Worm (Caenorhabditis elegans): ENCODE measurements around the gene T25B9.11.
A peak's percentile ranks its signal among the peaks of the same experiment; 100 is the strongest.

T25B9.11 gene

DNA sequence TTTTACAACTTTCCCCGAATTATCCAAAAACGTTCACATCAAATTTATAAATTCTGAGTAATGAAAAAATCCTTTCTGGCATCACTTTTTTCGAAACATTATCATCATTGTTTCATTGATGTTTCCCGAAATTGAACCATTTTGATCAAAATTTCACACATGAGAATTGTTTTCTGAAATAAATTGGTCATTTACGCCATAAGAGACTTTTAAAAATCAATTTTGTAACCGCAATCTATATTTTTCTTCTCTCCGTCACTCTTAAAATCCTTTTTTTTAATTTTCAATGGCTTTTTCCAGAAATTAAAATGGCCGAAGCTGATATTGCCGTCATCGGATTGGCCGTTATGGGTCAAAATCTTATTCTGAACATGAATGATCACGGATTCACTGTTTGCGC is 5.0 kb downstream of the T25B9.11 start, which contains the start of gene T25B9.9:
TSS of gene T25B9.9 (plus strand) at position 301 of the 400 bp plus-strand sequence.
- TF ChIP-seq lin-13 (GFP tag; optimal IDR thresholded peaks at IDR 0.05) (no peak), elt-3 (tag; optimal IDR thresholded peaks at IDR 0.05) (no peak), lin-39 (tag; optimal IDR thresholded peaks at IDR 0.05) (no peak), unc-39 (tag; optimal IDR thresholded peaks at IDR 0.05) (no peak), mdl-1 (tag; optimal IDR thresholded peaks at IDR 0.05) (no peak), F13H6.1 (tag; optimal IDR thresholded peaks at IDR 0.05) (no peak), nhr-129 (tag; optimal IDR thresholded peaks at IDR 0.05) (no peak), fos-1 (tag; optimal IDR thresholded peaks at IDR 0.05) (no peak), blmp-1 (tag; optimal IDR thresholded peaks at IDR 0.05; ENCODE audit: insufficient read depth) (no peak), nhr-77 (tag; optimal IDR thresholded peaks at IDR 0.05) (no peak), nhr-11 (tag; optimal IDR thresholded peaks at IDR 0.05) (no peak), lin-11 (tag; optimal IDR thresholded peaks at IDR 0.05) (no peak), ceh-16 (tag; optimal IDR thresholded peaks at IDR 0.05) (no peak), unc-62 (GFP tag; optimal IDR thresholded peaks at IDR 0.05) (no peak), sem-4 (tag; optimal IDR thresholded peaks at IDR 0.05) (no peak), C34F6.9 (tag; optimal IDR thresholded peaks at IDR 0.05) (no peak), mab-5 (tag; optimal IDR thresholded peaks at IDR 0.05) (no peak), skn-1 (tag; optimal IDR thresholded peaks at IDR 0.05) (no peak)

ce11 chrIV:10771296-10771695 is 7.0 kb downstream of the T25B9.11 start:
- no peak for TF ChIP-seq mbf-1 (tag; optimal IDR thresholded peaks at IDR 0.05)
- no peak for TF ChIP-seq ztf-1 (GFP tag; conservative IDR thresholded peaks at IDR 0.05)
- no peak for TF ChIP-seq lin-39 (tag; optimal IDR thresholded peaks at IDR 0.05)
- no peak for TF ChIP-seq ZK546.5 (tag; optimal IDR thresholded peaks at IDR 0.05)
- TF ChIP-seq fos-1 (tag; optimal IDR thresholded peaks at IDR 0.05) = no peak
- TF ChIP-seq nhr-10 (tag; optimal IDR thresholded peaks at IDR 0.05) = no peak
- TF ChIP-seq alr-1 (tag; optimal IDR thresholded peaks at IDR 0.05) = no peak

DNA sequence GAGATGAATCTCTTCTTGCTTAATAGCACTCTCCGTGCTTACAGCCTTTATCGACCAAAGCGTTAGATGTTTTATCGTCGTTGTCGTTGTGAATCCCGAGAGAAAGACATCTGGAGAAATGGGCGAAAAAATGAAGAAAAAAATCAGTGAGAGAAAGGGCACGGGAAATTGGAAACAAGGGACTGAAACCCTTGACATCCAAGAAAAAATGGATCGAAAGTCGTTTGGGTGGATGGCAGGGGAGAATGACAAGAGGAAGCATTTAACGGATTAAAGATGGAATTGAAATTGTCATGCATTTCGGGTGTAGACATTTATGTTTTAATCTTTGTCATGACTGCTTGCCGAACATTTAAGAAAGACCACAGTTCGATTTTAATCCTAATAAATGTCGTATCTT is 9.5 kb downstream of the T25B9.11 start, which contains the start of gene inpp-1:
TSS of gene inpp-1 (minus strand) at position 101 of the 400 bp plus-strand sequence.
- TF ChIP-seq mab-5 (tag; optimal IDR thresholded peaks at IDR 0.05) (no peak), nhr-21 (tag; optimal IDR thresholded peaks at IDR 0.05) (no peak), ceh-82 (tag; optimal IDR thresholded peaks at IDR 0.05) (no peak), F13H6.1 (tag; optimal IDR thresholded peaks at IDR 0.05) (no peak), lin-11 (tag; optimal IDR thresholded peaks at IDR 0.05) (no peak), zag-1 (tag; optimal IDR thresholded peaks at IDR 0.05) (no peak), ztf-11 (tag; optimal IDR thresholded peaks at IDR 0.05) (no peak), dmd-4 (tag; optimal IDR thresholded peaks at IDR 0.05) (no peak), elt-3 (tag; optimal IDR thresholded peaks at IDR 0.05) (no peak), elt-1 (tag; optimal IDR thresholded peaks at IDR 0.05) (no peak), alr-1 (tag; optimal IDR thresholded peaks at IDR 0.05) (no peak), ztf-4 (tag; optimal IDR thresholded peaks at IDR 0.05) (no peak), Y55F3AM.14 (GFP tag; optimal IDR thresholded peaks at IDR 0.05) (no peak), ZK546.5 (tag; optimal IDR thresholded peaks at IDR 0.05) (no peak)

- TF ChIP-seq blmp-1 (tag; optimal IDR thresholded peaks at IDR 0.05; ENCODE audit: insufficient read depth) (peak; percentile 77), sma-3 (GFP tag; optimal IDR thresholded peaks at IDR 0.05) (peak; percentile 73), lin-13 (GFP tag; optimal IDR thresholded peaks at IDR 0.05) (no peak), nhr-10 (tag; optimal IDR thresholded peaks at IDR 0.05) (no peak), nhr-21 (tag; optimal IDR thresholded peaks at IDR 0.05) (peak; percentile 2), nhr-25 (tag; optimal IDR thresholded peaks at IDR 0.05) (peak; percentile 48), sma-9 (GFP tag; optimal IDR thresholded peaks at IDR 0.05) (peak; percentile 74), sma-9 (tag; optimal IDR thresholded peaks at IDR 0.05) (no peak)
Measured at ce11 chrIV:10777076-10777475, 12.8 kb downstream of the T25B9.11 start.

DNA sequence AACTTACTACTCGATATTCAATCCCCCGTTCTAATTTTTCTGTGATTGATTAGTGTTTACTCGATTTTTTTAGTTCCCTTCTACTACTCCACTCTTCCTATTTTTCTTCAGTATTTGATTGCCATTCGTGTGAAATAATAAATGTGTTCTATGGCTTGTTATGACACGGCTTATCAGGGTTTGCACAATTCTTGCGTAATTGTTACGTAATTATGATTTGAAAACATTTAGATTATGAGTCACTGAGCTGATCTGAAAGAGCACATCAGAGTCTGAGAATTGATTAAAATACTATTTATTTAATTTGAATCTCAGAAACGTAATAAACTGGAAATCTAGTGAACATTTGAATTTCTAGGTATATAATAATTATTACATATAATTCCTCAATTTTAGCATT is 13.3 kb downstream of the T25B9.11 start:
- TF ChIP-seq unc-39 (tag; optimal IDR thresholded peaks at IDR 0.05) (no peak), unc-62 (GFP tag; optimal IDR thresholded peaks at IDR 0.05) (no peak), mbf-1 (tag; optimal IDR thresholded peaks at IDR 0.05) (no peak), Y55F3AM.14 (GFP tag; optimal IDR thresholded peaks at IDR 0.05) (no peak), peb-1 (tag; optimal IDR thresholded peaks at IDR 0.05) (no peak), sem-4 (tag; optimal IDR thresholded peaks at IDR 0.05) (no peak), lin-39 (tag; optimal IDR thresholded peaks at IDR 0.05) (no peak), gmeb-1 (tag; optimal IDR thresholded peaks at IDR 0.05) (no peak), ZK546.5 (tag; optimal IDR thresholded peaks at IDR 0.05) (no peak), nhr-21 (tag; optimal IDR thresholded peaks at IDR 0.05) (no peak), elt-1 (tag; optimal IDR thresholded peaks at IDR 0.05) (no peak), nhr-10 (tag; optimal IDR thresholded peaks at IDR 0.05) (no peak), sma-9 (GFP tag; optimal IDR thresholded peaks at IDR 0.05) (no peak), sma-9 (tag; optimal IDR thresholded peaks at IDR 0.05) (no peak), mab-5 (tag; optimal IDR thresholded peaks at IDR 0.05) (no peak), nhr-25 (tag; optimal IDR thresholded peaks at IDR 0.05) (no peak)

Measured in whole organism, L2 larva.